Worm (Caenorhabditis elegans): ENCODE data around the gene ugt-30.

DNA sequence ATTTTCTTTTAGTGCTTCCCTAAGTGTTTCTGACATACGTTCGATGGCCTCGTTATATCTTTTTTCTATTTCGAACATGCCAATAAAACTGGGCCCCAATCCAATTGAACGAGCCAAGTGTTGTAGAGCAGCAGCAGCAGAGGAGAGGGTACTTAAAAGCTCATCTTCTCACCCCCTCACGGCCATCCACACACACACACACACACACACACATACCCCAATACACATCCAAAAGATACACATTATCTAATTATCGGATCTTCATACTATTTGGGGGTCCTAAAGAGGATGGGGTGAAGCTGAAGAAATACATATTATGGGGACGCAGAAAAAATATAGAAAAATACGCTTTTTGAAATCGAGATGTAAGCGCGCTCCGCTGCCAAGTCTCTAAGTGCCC is 52.3 kb downstream of the ugt-30 start:
- TF ChIP-seq fkh-10 (GFP tag; optimal IDR thresholded peaks at IDR 0.05) (no peak), nhr-11 (tag; optimal IDR thresholded peaks at IDR 0.05) (no peak), ceh-9 (tag; optimal IDR thresholded peaks at IDR 0.05) (no peak), nhr-28 (tag; optimal IDR thresholded peaks at IDR 0.05) (no peak), R02D3.7 (tag; optimal IDR thresholded peaks at IDR 0.05) (no peak), unc-39 (tag; optimal IDR thresholded peaks at IDR 0.05) (no peak), nhr-76 (tag; optimal IDR thresholded peaks at IDR 0.05) (no peak), eor-1 (tag; optimal IDR thresholded peaks at IDR 0.05) (no peak)

Measured in whole organism, L3 larva.